Worm (Caenorhabditis elegans): ENCODE results near the gene emb-27.
A peak's percentile ranks its signal among the peaks of the same experiment; 100 is the strongest.

Gene emb-27

DNA sequence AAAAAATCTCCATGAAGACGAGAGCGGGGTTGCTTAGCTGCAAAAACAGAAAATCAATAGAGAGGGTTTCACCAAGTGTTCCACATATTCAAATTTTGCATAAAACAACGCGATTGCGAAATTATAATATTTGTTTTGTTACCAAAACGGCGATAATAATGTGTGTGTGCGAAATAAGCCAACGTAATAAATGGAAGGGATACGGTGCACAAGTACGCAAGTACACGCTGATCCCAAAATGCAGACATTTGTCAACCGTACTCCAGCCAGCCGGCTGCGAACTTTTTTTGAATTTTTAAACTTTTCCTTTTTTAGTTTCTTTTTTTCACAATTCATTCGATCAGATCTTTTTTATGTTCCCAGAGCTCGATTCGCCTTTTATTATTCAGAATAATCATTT lies 37.1 kb downstream of the emb-27 start, which contains the start of gene ire-1 (continued):
- TF ChIP-seq efl-3 (GFP tag; optimal IDR thresholded peaks at IDR 0.05) (no peak), ceh-88 (GFP tag; IDR thresholded peaks at IDR 0.05) (no peak), efl-1 (optimal IDR thresholded peaks at IDR 0.05) (peak; percentile 52 to 69), efl-1 (GFP tag; optimal IDR thresholded peaks at IDR 0.05 in 1 of 2) (peak; percentile 70 to 95), lin-15B (tag; optimal IDR thresholded peaks at IDR 0.05) (peak; percentile 37), blmp-1 (tag; optimal IDR thresholded peaks at IDR 0.05) (peak; percentile 49), lin-13 (GFP tag; optimal IDR thresholded peaks at IDR 0.05) (no peak), xbp-1 (tag; optimal IDR thresholded peaks at IDR 0.05) (peak; percentile 59), lsy-2 (tag; optimal IDR thresholded peaks at IDR 0.05) (peak; percentile 98 to 100), fkh-10 (GFP tag; optimal IDR thresholded peaks at IDR 0.05) (no peak), vab-15 (tag; optimal IDR thresholded peaks at IDR 0.05) (no peak), egl-13 (tag; optimal IDR thresholded peaks at IDR 0.05) (no peak), mep-1 (tag; optimal IDR thresholded peaks at IDR 0.05) (peak; percentile 78), ceh-82 (tag; optimal IDR thresholded peaks at IDR 0.05) (peak in 2 of 3 experiments; percentile 31 to 50), lin-14 (GFP tag; optimal IDR thresholded peaks at IDR 0.05) (peak; percentile 47), sptf-1 (tag; optimal IDR thresholded peaks at IDR 0.05) (no peak), pqm-1 (tag; optimal IDR thresholded peaks at IDR 0.05) (no peak), ceh-90 (tag; optimal IDR thresholded peaks at IDR 0.05) (no peak), nhr-47 (tag; optimal IDR thresholded peaks at IDR 0.05) (peak; percentile 52), nhr-84 (tag; optimal IDR thresholded peaks at IDR 0.05) (no peak), nhr-77 (tag; optimal IDR thresholded peaks at IDR 0.05) (no peak), mdl-1 (tag; optimal IDR thresholded peaks at IDR 0.05) (peak in 1 of 2 experiments; percentile 53), C34B4.2 (tag; optimal IDR thresholded peaks at IDR 0.05) (no peak), lin-39 (tag; optimal IDR thresholded peaks at IDR 0.05) (no peak), grh-1 (GFP tag; IDR thresholded peaks at IDR 0.05) (no peak), nhr-12 (tag; optimal IDR thresholded peaks at IDR 0.05) (no peak), nhr-71 (tag; optimal IDR thresholded peaks at IDR 0.05) (peak; percentile 65), hlh-17 (GFP tag; optimal IDR thresholded peaks at IDR 0.05; ENCODE audit: borderline replicate concordance) (no peak), unc-30 (tag; optimal IDR thresholded peaks at IDR 0.05) (no peak), dpl-1 (GFP tag; optimal IDR thresholded peaks at IDR 0.05) (peak; percentile 54 to 75 (median 70)), Y116A8C.19 (tag; optimal IDR thresholded peaks at IDR 0.05; ENCODE audit: borderline replicate concordance) (no peak), mef-2 (tag; optimal IDR thresholded peaks at IDR 0.05) (no peak), pag-3 (tag; optimal IDR thresholded peaks at IDR 0.05; ENCODE audit: borderline replicate concordance, insufficient read depth) (no peak), aha-1 (tag; optimal IDR thresholded peaks at IDR 0.05) (no peak), unc-130 (tag; optimal IDR thresholded peaks at IDR 0.05) (peak; percentile 80), lin-35 (GFP tag; optimal IDR thresholded peaks at IDR 0.05) (peak; percentile 71 to 88), unc-86 (tag; optimal IDR thresholded peaks at IDR 0.05) (no peak)

DNA sequence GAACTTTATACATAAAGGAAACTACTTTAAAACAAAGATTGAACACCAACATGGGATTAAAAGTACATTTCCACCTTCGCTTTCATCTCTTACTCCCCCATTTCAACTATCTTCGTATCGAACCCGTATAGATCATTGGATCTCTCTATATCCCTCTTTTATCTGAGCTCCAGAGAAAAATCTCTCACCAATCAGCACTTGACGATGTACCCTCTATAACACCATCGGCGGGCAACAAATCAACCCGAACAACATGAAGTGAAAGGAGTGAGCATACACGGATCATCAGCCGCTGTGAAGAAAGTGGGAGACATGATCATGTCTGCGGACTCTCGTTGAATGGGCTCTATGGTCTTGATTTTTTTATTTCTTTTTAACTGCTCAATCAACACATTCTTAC lies 44.5 kb downstream of the emb-27 start:
- TF ChIP-seq mep-1 (tag; optimal IDR thresholded peaks at IDR 0.05) (no peak), fkh-4 (tag; optimal IDR thresholded peaks at IDR 0.05; ENCODE audit: borderline replicate concordance) (no peak), hlh-17 (GFP tag; optimal IDR thresholded peaks at IDR 0.05; ENCODE audit: borderline replicate concordance) (no peak), nhr-71 (tag; optimal IDR thresholded peaks at IDR 0.05) (peak; percentile 11), lin-14 (GFP tag; optimal IDR thresholded peaks at IDR 0.05) (peak; percentile 68), rnt-1 (tag; optimal IDR thresholded peaks at IDR 0.05) (peak; percentile 70)

DNA sequence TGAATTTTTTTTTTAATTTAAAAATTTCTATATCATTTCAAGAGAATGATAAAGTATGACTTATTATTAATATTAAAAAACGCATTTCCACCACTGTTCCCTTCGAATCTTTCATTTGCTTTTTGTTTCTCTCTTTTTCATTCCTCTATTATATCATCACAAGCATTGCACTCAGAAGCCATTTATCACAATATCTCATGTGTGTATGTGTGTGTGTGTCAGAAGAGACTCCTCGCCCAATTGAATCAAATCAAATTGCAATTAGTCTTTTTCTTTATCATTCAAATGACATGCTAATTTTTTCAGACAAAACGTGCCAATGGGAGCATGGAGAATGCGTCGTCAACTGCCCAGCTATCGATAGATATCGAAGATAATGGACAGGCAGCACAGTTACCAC lies 45.8 kb downstream of the emb-27 start, which contains the start of gene unc-105:
unc-105 (plus strand) TSS at position 301 of the 400 bp plus-strand sequence.
- TF ChIP-seq C34B4.2 (tag; optimal IDR thresholded peaks at IDR 0.05) (no peak), rnt-1 (tag; optimal IDR thresholded peaks at IDR 0.05) (peak; percentile 26), ztf-4 (tag; optimal IDR thresholded peaks at IDR 0.05) (no peak)

All from whole organism, L1 larva.